Worm (Caenorhabditis elegans) whole organism, L2 larva: ENCODE data around the gene F10B5.2.

Experiments used
- C34F6.9 ChIP-seq: fragments of 150-350 bp; optimal IDR thresholded peaks from 2 replicates; lab custom pipeline; 2014; ENCODE audit warnings: missing biosample characterization, missing genetic modification characterization
- F13H6.1 ChIP-seq: sonication (generic microtip); optimal IDR thresholded peaks from 2 replicates; lab custom pipeline; 2016; ENCODE audit warnings: missing genetic modification characterization, missing compliant biosample characterization
- R02D3.7 ChIP-seq: fragments of 150-350 bp; optimal IDR thresholded peaks from 2 replicates; lab custom pipeline; 2014; ENCODE audit warnings: missing biosample characterization, missing genetic modification characterization
- Y55F3AM.14 ChIP-seq: fragments of 200-800 bp; sonication (Bioruptor generic); optimal IDR thresholded peaks from 2 replicates; lab custom pipeline; 2018; ENCODE audit warnings: mild to moderate bottlenecking, missing genetic modification characterization, missing compliant biosample characterization
- ZK546.5 ChIP-seq: sonication (generic microtip); optimal IDR thresholded peaks from 2 replicates; lab custom pipeline; 2017; ENCODE audit warnings: missing biosample characterization, missing genetic modification characterization
- alr-1 ChIP-seq: fragments of 150-350 bp; optimal IDR thresholded peaks from 2 replicates; lab custom pipeline; 2014; ENCODE audit warnings: missing biosample characterization, missing genetic modification characterization
- aly-2 ChIP-seq: fragments of 150-350 bp; optimal IDR thresholded peaks from 2 replicates; lab custom pipeline; 2014; ENCODE audit warnings: missing biosample characterization, missing genetic modification characterization
- ama-1 ChIP-seq: fragments of 150-350 bp; optimal IDR thresholded peaks from 2 replicates; lab custom pipeline; 2018; ENCODE audit warnings: inconsistent platforms
- blmp-1 ChIP-seq: sonication (generic microtip); optimal IDR thresholded peaks from 2 replicates; lab custom pipeline; 2017; ENCODE audit warnings: missing genetic modification characterization, mild to moderate bottlenecking, missing compliant biosample characterization, antibody characterized with exemption, moderate library complexity; ENCODE audit not compliant: insufficient read depth
- ceh-16 ChIP-seq: fragments of 150-350 bp; optimal IDR thresholded peaks from 2 replicates; lab custom pipeline; 2014; ENCODE audit warnings: missing biosample characterization, missing genetic modification characterization
- ceh-82 ChIP-seq: fragments of 150-350 bp; optimal IDR thresholded peaks from 2 replicates; lab custom pipeline; 2014; ENCODE audit warnings: missing biosample characterization, missing genetic modification characterization
- crh-2 ChIP-seq: sonication (generic microtip); optimal IDR thresholded peaks from 2 replicates; lab custom pipeline; 2017; ENCODE audit warnings: missing biosample characterization, missing genetic modification characterization
- dmd-4 ChIP-seq: sonication (generic microtip); optimal IDR thresholded peaks from 2 replicates; lab custom pipeline; 2017; ENCODE audit warnings: missing biosample characterization, missing genetic modification characterization
- egl-27 ChIP-seq: sonication (generic microtip); optimal IDR thresholded peaks from 3 replicates; lab custom pipeline; 2017; ENCODE audit warnings: missing biosample characterization, missing genetic modification reagents, missing genetic modification characterization
- elt-1 ChIP-seq: fragments of 150-350 bp; optimal IDR thresholded peaks from 2 replicates; lab custom pipeline; 2014; ENCODE audit warnings: missing biosample characterization, missing genetic modification characterization
- elt-3 ChIP-seq: sonication (generic microtip); optimal IDR thresholded peaks from 2 replicates; lab custom pipeline; 2017; ENCODE audit warnings: missing biosample characterization, missing genetic modification characterization
- fos-1 ChIP-seq: fragments of 150-350 bp; optimal IDR thresholded peaks from 2 replicates; lab custom pipeline; 2014; ENCODE audit warnings: missing biosample characterization, missing genetic modification characterization
- gmeb-1 ChIP-seq: fragments of 150-350 bp; optimal IDR thresholded peaks from 2 replicates; lab custom pipeline; 2014; ENCODE audit warnings: missing biosample characterization, missing genetic modification characterization
- lin-11 ChIP-seq: fragments of 150-350 bp; sonication (generic microtip); optimal IDR thresholded peaks from 2 replicates; lab custom pipeline; 2014; ENCODE audit warnings: missing biosample characterization, missing genetic modification characterization, inconsistent platforms, mixed read lengths
- lin-13 ChIP-seq: fragments of 150-350 bp; optimal IDR thresholded peaks from 2 replicates; lab custom pipeline; 2014; ENCODE audit warnings: missing biosample characterization, missing genetic modification reagents, missing genetic modification characterization
- lin-39 ChIP-seq: fragments of 150-350 bp; optimal IDR thresholded peaks from 2 replicates; lab custom pipeline; 2014; ENCODE audit warnings: missing biosample characterization, missing genetic modification reagents, missing genetic modification characterization
- lsy-2 ChIP-seq, 2 experiments: fragments of 150-350 bp in 1 of 2; sonication (generic microtip) in 1 of 2; optimal IDR thresholded peaks; 2 replicates each; lab custom pipeline; 2014 to 2017; ENCODE audit warnings: missing biosample characterization in 2 of 2, missing genetic modification characterization in 2 of 2
- mab-5 ChIP-seq: fragments of 150-350 bp; optimal IDR thresholded peaks from 2 replicates; lab custom pipeline; 2014; ENCODE audit warnings: missing biosample characterization, missing genetic modification characterization
- mbf-1 ChIP-seq: sonication (generic microtip); optimal IDR thresholded peaks from 2 replicates; lab custom pipeline; 2017; ENCODE audit warnings: missing biosample characterization, missing genetic modification characterization
- mdl-1 ChIP-seq, 2 experiments: fragments of 150-350 bp in 1 of 2; sonication (generic microtip) in 1 of 2; optimal IDR thresholded peaks; 2 replicates each; lab custom pipeline; 2017; ENCODE audit warnings: missing biosample characterization in 2 of 2, missing genetic modification characterization in 2 of 2
- nhr-10 ChIP-seq: sonication (generic microtip); optimal IDR thresholded peaks from 2 replicates; lab custom pipeline; 2017; ENCODE audit warnings: missing biosample characterization, missing genetic modification characterization
- nhr-11 ChIP-seq: fragments of 150-350 bp; optimal IDR thresholded peaks from 2 replicates; lab custom pipeline; 2014; ENCODE audit warnings: missing biosample characterization, missing genetic modification characterization
- nhr-12 ChIP-seq: fragments of 150-350 bp; optimal IDR thresholded peaks from 2 replicates; lab custom pipeline; 2014; ENCODE audit warnings: missing biosample characterization, missing genetic modification characterization
- nhr-129 ChIP-seq: fragments of 150-350 bp; optimal IDR thresholded peaks from 2 replicates; lab custom pipeline; 2014; ENCODE audit warnings: missing biosample characterization, missing genetic modification characterization
- nhr-21 ChIP-seq: fragments of 150-350 bp; optimal IDR thresholded peaks from 2 replicates; lab custom pipeline; 2014; ENCODE audit warnings: missing biosample characterization, missing genetic modification characterization
- nhr-23 ChIP-seq: fragments of 150-350 bp; optimal IDR thresholded peaks from 2 replicates; lab custom pipeline; 2014; ENCODE audit warnings: missing biosample characterization, missing genetic modification reagents, missing genetic modification characterization
- nhr-237 ChIP-seq: fragments of 150-350 bp; optimal IDR thresholded peaks from 2 replicates; lab custom pipeline; 2014; ENCODE audit warnings: missing biosample characterization, missing genetic modification characterization
- nhr-25 ChIP-seq: fragments of 150-350 bp; sonication (generic microtip); optimal IDR thresholded peaks from 3 replicates; lab custom pipeline; 2014; ENCODE audit warnings: missing biosample characterization, missing genetic modification characterization
- nhr-6 ChIP-seq: fragments of 150-350 bp; optimal IDR thresholded peaks from 2 replicates; lab custom pipeline; 2014; ENCODE audit warnings: missing biosample characterization, missing genetic modification characterization
- nhr-77 ChIP-seq: fragments of 150-350 bp; optimal IDR thresholded peaks from 2 replicates; lab custom pipeline; 2014; ENCODE audit warnings: missing biosample characterization, missing genetic modification characterization
- peb-1 ChIP-seq: fragments of 150-350 bp; optimal IDR thresholded peaks from 2 replicates; lab custom pipeline; 2014; ENCODE audit warnings: missing biosample characterization, missing genetic modification characterization
- sem-4 ChIP-seq: fragments of 150-350 bp; optimal IDR thresholded peaks from 2 replicates; lab custom pipeline; 2014; ENCODE audit warnings: missing biosample characterization, missing genetic modification reagents, missing genetic modification characterization
- skn-1 ChIP-seq: sonication (generic microtip); optimal IDR thresholded peaks from 2 replicates; lab custom pipeline; 2017; ENCODE audit warnings: missing biosample characterization, missing genetic modification characterization
- sma-3 ChIP-seq: sonication (generic microtip); optimal IDR thresholded peaks from 2 replicates; lab custom pipeline; 2016; ENCODE audit warnings: missing genetic modification reagents, missing genetic modification characterization, missing compliant biosample characterization
- sma-9 ChIP-seq, 2 experiments: fragments of 150-350 bp in 1 of 2; sonication (generic microtip) in 1 of 2; optimal IDR thresholded peaks; 2 replicates each; lab custom pipeline; 2014 to 2016; ENCODE audit warnings: missing genetic modification characterization in 2 of 2, mild to moderate bottlenecking in 1 of 2, missing biosample characterization in 1 of 2, missing compliant biosample characterization in 1 of 2, missing genetic modification reagents in 1 of 2, moderate library complexity in 1 of 2
- snpc-4 ChIP-seq: fragments of 150-350 bp; optimal IDR thresholded peaks from 2 replicates; lab custom pipeline; 2014; ENCODE audit warnings: missing biosample characterization, missing genetic modification characterization
- unc-39 ChIP-seq: fragments of 150-350 bp; optimal IDR thresholded peaks from 2 replicates; lab custom pipeline; 2014; ENCODE audit warnings: missing biosample characterization, missing genetic modification characterization
- unc-55 ChIP-seq: fragments of 150-350 bp; sonication (generic microtip); optimal IDR thresholded peaks from 3 replicates; lab custom pipeline; 2014; ENCODE audit warnings: missing biosample characterization, missing genetic modification reagents, missing genetic modification characterization
- unc-62 ChIP-seq: fragments of 150-350 bp; optimal IDR thresholded peaks from 2 replicates; lab custom pipeline; 2014; ENCODE audit warnings: missing biosample characterization, missing genetic modification reagents, missing genetic modification characterization
- zag-1 ChIP-seq: fragments of 150-350 bp; optimal IDR thresholded peaks from 2 replicates; lab custom pipeline; 2014; ENCODE audit warnings: missing biosample characterization, missing genetic modification characterization
- ztf-1 ChIP-seq: fragments of 200-800 bp; sonication (Bioruptor generic); conservative IDR thresholded peaks from 2 replicates; pipeline ENCODE4 v1.3.6; 2022; ENCODE audit warnings: missing genetic modification characterization, missing compliant biosample characterization
- ztf-11 ChIP-seq: sonication (generic microtip); optimal IDR thresholded peaks from 2 replicates; lab custom pipeline; 2017; ENCODE audit warnings: missing biosample characterization, missing genetic modification characterization
- ztf-4 ChIP-seq: fragments of 150-350 bp; optimal IDR thresholded peaks from 2 replicates; lab custom pipeline; 2014; ENCODE audit warnings: missing biosample characterization, missing genetic modification characterization

The F10B5.2 gene

ce11 chrII:8127290-8127689 is 17.3 kb upstream of the F10B5.2 start (continued):
- TF ChIP-seq zag-1 (tag; lab: Kevin White, UChicago) (no peak), sem-4 (tag; lab: Kevin White, UChicago) (no peak), crh-2 (tag; lab: Kevin White, UChicago) (peak; percentile 53), elt-1 (tag; lab: Kevin White, UChicago) (no peak), unc-62 (no peak), nhr-10 (no peak)
- TF ChIP-seq, all 48 proteins: peak for 6

- no peak for TF ChIP-seq ztf-1
- TF ChIP-seq nhr-11 = no peak
Observed at ce11 chrII:8127794-8128193, 16.8 kb upstream of the F10B5.2 start.

- TF ChIP-seq nhr-11 (no peak), sma-9 (GFP tag; optimal IDR thresholded peaks at IDR 0.05; lab: Kevin White, UChicago) (peak; percentile 95), sma-9 (tag; optimal IDR thresholded peaks at IDR 0.05; lab: Kevin White, UChicago) (no peak), ceh-82 (tag; lab: Kevin White, UChicago) (no peak), nhr-12 (tag; lab: Kevin White, UChicago) (no peak), sem-4 (tag; lab: Kevin White, UChicago) (peak; percentile 56), ZK546.5 (tag; lab: Kevin White, UChicago) (no peak), nhr-77 (tag; lab: Kevin White, UChicago) (no peak), gmeb-1 (tag; lab: Kevin White, UChicago) (peak; percentile 26), unc-55 (peak; percentile 44), ztf-4 (peak; percentile 45), crh-2 (tag; lab: Kevin White, UChicago) (peak; percentile 81), ztf-1 (no peak), blmp-1 (tag; lab: Kevin White, UChicago) (peak; percentile 6), F13H6.1 (tag; lab: Kevin White, UChicago) (peak; percentile 64), nhr-23 (tag; lab: Kevin White, UChicago) (no peak), nhr-129 (tag; lab: Kevin White, UChicago) (peak; percentile 99), unc-62 (peak; percentile 36), mab-5 (tag; lab: Kevin White, UChicago) (no peak), R02D3.7 (tag; lab: Kevin White, UChicago) (no peak), nhr-237 (tag; lab: Kevin White, UChicago) (no peak), elt-3 (tag; lab: Kevin White, UChicago) (no peak), lin-11 (tag; lab: Kevin White, UChicago) (no peak), snpc-4 (tag; lab: Kevin White, UChicago) (no peak), sma-3 (peak; percentile 40), alr-1 (tag; lab: Kevin White, UChicago) (no peak), dmd-4 (tag; lab: Kevin White, UChicago) (no peak), Y55F3AM.14 (GFP tag; lab: Kevin White, UChicago) (no peak), zag-1 (tag; lab: Kevin White, UChicago) (no peak), ama-1 (lab: Kevin White, UChicago) (no peak), nhr-25 (tag; lab: Kevin White, UChicago) (peak; percentile 92), fos-1 (tag; lab: Kevin White, UChicago) (peak; percentile 29), aly-2 (tag; lab: Kevin White, UChicago) (no peak), peb-1 (tag; lab: Kevin White, UChicago) (no peak), lsy-2 (tag; optimal IDR thresholded peaks at IDR 0.05; lab: Kevin White, UChicago) (peak; percentile 34 to 44), mbf-1 (tag; lab: Kevin White, UChicago) (no peak), elt-1 (tag; lab: Kevin White, UChicago) (no peak), nhr-21 (tag; lab: Kevin White, UChicago) (peak; percentile 63), lin-13 (GFP tag; lab: Kevin White, UChicago) (peak; percentile 1), ceh-16 (tag; lab: Kevin White, UChicago) (peak; percentile 58), nhr-10 (no peak), nhr-6 (tag; lab: Kevin White, UChicago) (peak; percentile 84), ztf-11 (tag; lab: Kevin White, UChicago) (no peak), egl-27 (tag; lab: Kevin White, UChicago) (peak; percentile 20), skn-1 (tag; lab: Kevin White, UChicago) (no peak), unc-39 (tag; lab: Kevin White, UChicago) (no peak), mdl-1 (tag; optimal IDR thresholded peaks at IDR 0.05; lab: Kevin White, UChicago) (no peak), C34F6.9 (tag; lab: Kevin White, UChicago) (peak; percentile 45), lin-39 (tag; lab: Kevin White, UChicago) (no peak)
Observed at ce11 chrII:8128273-8129039, 16.1 kb upstream of the F10B5.2 start.
